Fruit fly (Drosophila melanogaster) whole organism, embryonic: ENCODE results near the gene gfzf.

Source experiments
- Ada2b ChIP-seq: fragments of 200-800 bp; sonication (Bioruptor generic); IDR thresholded peaks from 2 replicates; pipeline ENCODE4 v1.3.6; 2022; ENCODE audit warnings: missing biosample characterization, missing genetic modification characterization
- Adf1 ChIP-seq: fragments of 200-800 bp; sonication (Bioruptor generic); IDR thresholded peaks from 2 replicates; pipeline ENCODE4 v1.3.6; 2022; ENCODE audit warnings: missing biosample characterization, missing genetic modification characterization
- Atf6 ChIP-seq: fragments of 200-800 bp; sonication (Bioruptor generic); IDR thresholded peaks from 2 replicates; pipeline ENCODE4 v1.3.6; 2022; ENCODE audit warnings: missing biosample characterization, missing genetic modification characterization
- Bdp1 ChIP-seq: fragments of 200-800 bp; sonication (Bioruptor generic); optimal IDR thresholded peaks from 3 replicates; lab custom pipeline; 2016; ENCODE audit warnings: missing biosample characterization, missing genetic modification characterization
- CG10147 ChIP-seq: fragments of 200-800 bp; sonication (Bioruptor generic); optimal IDR thresholded peaks from 2 replicates; lab custom pipeline; 2019; ENCODE audit warnings: missing biosample characterization, mild to moderate bottlenecking, missing genetic modification characterization, moderate library complexity
- CG10321 ChIP-seq: fragments of 200-800 bp; sonication (Bioruptor generic); IDR thresholded peaks from 2 replicates; pipeline ENCODE4 v1.3.6; 2022; ENCODE audit warnings: missing biosample characterization, missing genetic modification characterization
- CG10431 ChIP-seq: fragments of 200-800 bp; sonication (Bioruptor generic); optimal IDR thresholded peaks from 3 replicates; lab custom pipeline; 2018; ENCODE audit warnings: missing biosample characterization, mild to moderate bottlenecking, missing genetic modification characterization
- CG10462 ChIP-seq: fragments of 200-800 bp; sonication (Bioruptor generic); optimal IDR thresholded peaks from 2 replicates; lab custom pipeline; 2016; ENCODE audit warnings: missing biosample characterization, missing genetic modification characterization
- CG10654 ChIP-seq: fragments of 200-800 bp; sonication (Bioruptor generic); optimal IDR thresholded peaks from 2 replicates; lab custom pipeline; 2016; ENCODE audit warnings: missing biosample characterization, missing genetic modification characterization
- CG11085 ChIP-seq: fragments of 200-800 bp; sonication (Bioruptor generic); IDR thresholded peaks from 2 replicates; pipeline ENCODE4 v1.3.6; 2022; ENCODE audit warnings: missing biosample characterization, missing genetic modification characterization
- CG11093 ChIP-seq: fragments of 200-800 bp; sonication (Bioruptor generic); IDR thresholded peaks from 3 replicates; pipeline ENCODE4 v1.3.6; 2022; ENCODE audit warnings: missing biosample characterization, missing genetic modification characterization
- CG11398 ChIP-seq: fragments of 200-800 bp; sonication (Bioruptor generic); optimal IDR thresholded peaks from 2 replicates; lab custom pipeline; 2016; ENCODE audit warnings: missing biosample characterization, missing genetic modification characterization
- CG11723 ChIP-seq: fragments of 200-800 bp; sonication (Bioruptor generic); optimal IDR thresholded peaks from 2 replicates; lab custom pipeline; 2017; ENCODE audit warnings: missing biosample characterization, mild to moderate bottlenecking, missing genetic modification characterization
- CG12071 ChIP-seq: fragments of 200-800 bp; sonication (Bioruptor generic); optimal IDR thresholded peaks from 3 replicates; lab custom pipeline; 2018; ENCODE audit warnings: missing biosample characterization, mild to moderate bottlenecking, missing genetic modification characterization
- CG12236 ChIP-seq: fragments of 200-800 bp; sonication (Bioruptor generic); optimal IDR thresholded peaks from 2 replicates; lab custom pipeline; 2016; ENCODE audit warnings: missing biosample characterization, missing genetic modification characterization
- CG15011 ChIP-seq: fragments of 200-800 bp; sonication (Bioruptor generic); optimal IDR thresholded peaks from 3 replicates; lab custom pipeline; 2018; ENCODE audit warnings: missing biosample characterization, mild to moderate bottlenecking, missing genetic modification characterization
- CG1529 ChIP-seq: fragments of 200-800 bp; sonication (Bioruptor generic); optimal IDR thresholded peaks from 3 replicates; lab custom pipeline; 2018; ENCODE audit warnings: missing biosample characterization, missing genetic modification characterization
- CG16815 ChIP-seq: fragments of 200-800 bp; sonication (Bioruptor generic); optimal IDR thresholded peaks from 3 replicates; lab custom pipeline; 2017; ENCODE audit warnings: missing biosample characterization, mild to moderate bottlenecking, missing genetic modification characterization
- CG16863 ChIP-seq: fragments of 200-800 bp; sonication (Bioruptor generic); optimal IDR thresholded peaks from 3 replicates; lab custom pipeline; 2016; ENCODE audit warnings: missing biosample characterization, missing genetic modification characterization
- CG17802 ChIP-seq: fragments of 200-800 bp; sonication (Bioruptor generic); optimal IDR thresholded peaks from 2 replicates; lab custom pipeline; 2018; ENCODE audit warnings: missing biosample characterization, mild to moderate bottlenecking, missing genetic modification characterization, moderate library complexity
- CG17829 ChIP-seq: fragments of 200-800 bp; optimal IDR thresholded peaks from 2 replicates; lab custom pipeline; 2019; ENCODE audit warnings: missing biosample characterization, mild to moderate bottlenecking, missing genetic modification characterization, moderate library complexity
- CG31388 ChIP-seq: fragments of 200-800 bp; sonication (Bioruptor generic); optimal IDR thresholded peaks from 2 replicates; lab custom pipeline; 2016; ENCODE audit warnings: missing biosample characterization, missing genetic modification characterization
- CG31441 ChIP-seq: fragments of 200-800 bp; sonication (Bioruptor generic); IDR thresholded peaks from 2 replicates; pipeline ENCODE4 v1.3.6; 2022; ENCODE audit warnings: missing biosample characterization, missing genetic modification characterization
- CG32532 ChIP-seq: fragments of 200-800 bp; sonication (Bioruptor generic); IDR thresholded peaks from 2 replicates; pipeline ENCODE4 v1.3.6; 2022; ENCODE audit warnings: missing biosample characterization, missing genetic modification characterization
- CG33213 ChIP-seq: fragments of 200-800 bp; sonication (Bioruptor generic); optimal IDR thresholded peaks from 3 replicates; lab custom pipeline; 2016; ENCODE audit warnings: missing biosample characterization, missing genetic modification characterization
- CG6791 ChIP-seq: fragments of 200-800 bp; sonication (Bioruptor generic); IDR thresholded peaks from 3 replicates; pipeline ENCODE4 v1.3.6; 2022; ENCODE audit warnings: missing biosample characterization, missing genetic modification characterization; ENCODE audit not compliant: partially characterized antibody
- CG6854 ChIP-seq: fragments of 200-800 bp; sonication (Bioruptor generic); optimal IDR thresholded peaks from 3 replicates; lab custom pipeline; 2017; ENCODE audit warnings: missing biosample characterization, mild to moderate bottlenecking, missing genetic modification characterization
- CG9609 ChIP-seq: fragments of 200-800 bp; sonication (Bioruptor generic); optimal IDR thresholded peaks from 3 replicates; lab custom pipeline; 2016; ENCODE audit warnings: missing biosample characterization, missing genetic modification characterization
- Chrac-16 ChIP-seq: fragments of 200-800 bp; sonication (Bioruptor generic); optimal IDR thresholded peaks from 3 replicates; lab custom pipeline; 2016; ENCODE audit warnings: missing biosample characterization, missing genetic modification characterization
- Dek ChIP-seq: fragments of 200-800 bp; sonication (Bioruptor generic); optimal IDR thresholded peaks from 3 replicates; lab custom pipeline; 2019; ENCODE audit warnings: missing biosample characterization, mild to moderate bottlenecking, missing genetic modification characterization, moderate library complexity
- HmgD ChIP-seq: fragments of 200-800 bp; sonication (Bioruptor generic); optimal IDR thresholded peaks from 3 replicates; lab custom pipeline; 2016; ENCODE audit warnings: missing biosample characterization, missing genetic modification characterization
- Mrtf ChIP-seq: fragments of 200-800 bp; sonication (Bioruptor generic); IDR thresholded peaks from 3 replicates; pipeline ENCODE4 v1.3.6; 2022; ENCODE audit warnings: missing biosample characterization, missing genetic modification characterization
- Neu2 ChIP-seq: fragments of 200-800 bp; sonication (Bioruptor generic); optimal IDR thresholded peaks from 3 replicates; lab custom pipeline; 2016; ENCODE audit warnings: missing biosample characterization, missing genetic modification characterization, borderline replicate concordance
- NfI ChIP-seq: fragments of 200-800 bp; sonication (Bioruptor generic); optimal IDR thresholded peaks from 3 replicates; lab custom pipeline; 2018; ENCODE audit warnings: missing biosample characterization, mild to moderate bottlenecking, missing genetic modification characterization, moderate library complexity
- PHDP ChIP-seq: fragments of 200-800 bp; sonication (Bioruptor generic); optimal IDR thresholded peaks from 3 replicates; lab custom pipeline; 2018; ENCODE audit warnings: missing biosample characterization, mild to moderate bottlenecking, missing genetic modification characterization, moderate library complexity
- Xrp1 ChIP-seq: fragments of 200-800 bp; sonication (Bioruptor generic); IDR thresholded peaks from 2 replicates; pipeline ENCODE4 v1.3.6; 2022; ENCODE audit warnings: missing biosample characterization, missing genetic modification characterization
- bsh ChIP-seq, 2 experiments: fragments of 200-800 bp; sonication (Bioruptor generic); optimal IDR thresholded peaks; 2 replicates each; lab custom pipeline; 2017 to 2018; ENCODE audit warnings: mild to moderate bottlenecking in 2 of 2, missing biosample characterization in 2 of 2, missing genetic modification characterization in 2 of 2, moderate library complexity in 1 of 2
- cwo ChIP-seq: fragments of 200-800 bp; sonication (Bioruptor generic); optimal IDR thresholded peaks from 3 replicates; lab custom pipeline; 2017; ENCODE audit warnings: missing biosample characterization, missing genetic modification characterization, mild to moderate bottlenecking, moderate library complexity, missing genetic modification reagents
- gsb-n ChIP-seq: fragments of 200-800 bp; sonication (Bioruptor generic); optimal IDR thresholded peaks from 3 replicates; lab custom pipeline; 2018; ENCODE audit warnings: missing biosample characterization, mild to moderate bottlenecking, missing genetic modification characterization
- her ChIP-seq: fragments of 200-800 bp; sonication (Bioruptor generic); optimal IDR thresholded peaks from 2 replicates; lab custom pipeline; 2016; ENCODE audit warnings: missing biosample characterization, missing genetic modification characterization
- lab ChIP-seq: fragments of 200-800 bp; sonication (Bioruptor generic); optimal IDR thresholded peaks from 3 replicates; lab custom pipeline; 2017; ENCODE audit warnings: missing biosample characterization, missing genetic modification characterization, mild to moderate bottlenecking, moderate library complexity, missing genetic modification reagents
- nerfin-1 ChIP-seq: fragments of 200-800 bp; sonication (Bioruptor generic); optimal IDR thresholded peaks from 3 replicates; lab custom pipeline; 2019; ENCODE audit warnings: missing biosample characterization, mild to moderate bottlenecking, missing genetic modification characterization, moderate library complexity
- pzg ChIP-seq: fragments of 200-800 bp; sonication (Bioruptor generic); optimal IDR thresholded peaks from 3 replicates; lab custom pipeline; 2018; ENCODE audit warnings: missing biosample characterization, mild to moderate bottlenecking, missing genetic modification characterization, moderate library complexity
- sd ChIP-seq: fragments of 200-800 bp; sonication (Bioruptor generic); optimal IDR thresholded peaks from 3 replicates; lab custom pipeline; 2018; ENCODE audit warnings: missing biosample characterization, mild to moderate bottlenecking, missing genetic modification characterization, moderate library complexity
- seq ChIP-seq: fragments of 200-800 bp; sonication (Bioruptor generic); IDR thresholded peaks from 2 replicates; pipeline ENCODE4 v1.3.6; 2022; ENCODE audit warnings: missing biosample characterization, missing genetic modification characterization
- slou ChIP-seq: fragments of 200-800 bp; sonication (Bioruptor generic); optimal IDR thresholded peaks from 3 replicates; lab custom pipeline; 2016; ENCODE audit warnings: missing biosample characterization, missing genetic modification characterization
- sqz ChIP-seq: fragments of 200-800 bp; sonication (Bioruptor generic); optimal IDR thresholded peaks from 3 replicates; lab custom pipeline; 2018; ENCODE audit warnings: missing biosample characterization, mild to moderate bottlenecking, missing genetic modification characterization
- sr ChIP-seq: fragments of 200-800 bp; sonication (Bioruptor generic); IDR thresholded peaks from 3 replicates; pipeline ENCODE4 v1.3.6; 2022; ENCODE audit warnings: missing biosample characterization, missing genetic modification characterization
- zen ChIP-seq: fragments of 200-800 bp; sonication (Bioruptor generic); optimal IDR thresholded peaks from 3 replicates; lab custom pipeline; 2018; ENCODE audit warnings: missing biosample characterization, mild to moderate bottlenecking, missing genetic modification characterization, moderate library complexity

The gfzf gene

dm6 chr3R:7122172-7123072, 28.3 kb downstream of the gfzf start (continued):
- TF ChIP-seq pzg (GFP tag; lab: Kevin White, UChicago) (no peak), Bdp1 (GFP tag; lab: Kevin White, UChicago) (no peak), CG11093 (no peak), gsb-n (no peak), CG1529 (GFP tag; lab: Kevin White, UChicago) (no peak), CG15011 (GFP tag; lab: Kevin White, UChicago) (no peak), CG12236 (GFP tag; lab: Kevin White, UChicago) (no peak), CG10654 (no peak), Adf1 (GFP tag; lab: Robert Waterston, UW) (no peak; the same call in 1 of the 2 replicates), Chrac-16 (GFP tag; lab: Kevin White, UChicago) (no peak), CG9609 (GFP tag; lab: Kevin White, UChicago) (no peak), CG6791 (GFP tag; lab: Robert Waterston, UW) (no peak), CG31441 (no peak), CG11723 (GFP tag; lab: Kevin White, UChicago) (no peak), CG12071 (GFP tag; lab: Kevin White, UChicago) (no peak), NfI (GFP tag; lab: Kevin White, UChicago) (no peak), Xrp1 (GFP tag; lab: Robert Waterston, UW) (no peak; the same call in 1 of the 2 replicates), CG10321 (GFP tag; lab: Robert Waterston, UW) (peak; percentile 80), zen (no peak), CG10431 (GFP tag; lab: Kevin White, UChicago) (no peak), sqz (GFP tag; lab: Kevin White, UChicago) (no peak), seq (peak; percentile 8; the same call in 1 of the 2 replicates), CG11398 (no peak), CG11085 (GFP tag; lab: Robert Waterston, UW) (no peak), sr (peak; percentile 67; the same call in 2 of the 3 replicates), Dek (tag; lab: Kevin White, UChicago) (no peak), CG32532 (GFP tag; lab: Robert Waterston, UW) (no peak), CG17802 (tag; lab: Kevin White, UChicago) (peak; percentile 18), CG10147 (no peak), nerfin-1 (tag; lab: Kevin White, UChicago) (peak; percentile 70), Neu2 (GFP tag; lab: Kevin White, UChicago) (no peak), cwo (peak; percentile 1), CG31388 (GFP tag; lab: Kevin White, UChicago) (no peak), Ada2b (no peak), lab (GFP tag; lab: Kevin White, UChicago) (no peak), bsh (GFP tag; optimal IDR thresholded peaks at IDR 0.05; lab: Kevin White, UChicago) (no peak), Mrtf (GFP tag; lab: Robert Waterston, UW) (no peak), CG10462 (no peak), CG16815 (GFP tag; lab: Kevin White, UChicago) (no peak), slou (GFP tag; lab: Kevin White, UChicago) (no peak), HmgD (GFP tag; lab: Kevin White, UChicago) (no peak), CG17829 (no peak), Atf6 (GFP tag; lab: Robert Waterston, UW) (no peak), CG6854 (GFP tag; lab: Kevin White, UChicago) (no peak), sd (tag; lab: Kevin White, UChicago) (peak; percentile 91), CG16863 (GFP tag; lab: Kevin White, UChicago) (no peak), CG33213 (GFP tag; lab: Kevin White, UChicago) (no peak), PHDP (no peak), her (GFP tag; lab: Kevin White, UChicago) (no peak)
